Fruit fly (Drosophila melanogaster) whole organism, embryonic: Measurements from ENCODE around the gene CG11307.

Experiments
- Bgb ChIP-seq: fragments of 200-800 bp; sonication (Bioruptor generic); IDR thresholded peaks from 2 replicates; pipeline ENCODE4 v1.3.6; 2022; ENCODE audit warnings: missing biosample characterization, missing genetic modification characterization; ENCODE audit not compliant: partially characterized antibody
- CG10274 ChIP-seq: fragments of 200-800 bp; sonication (Bioruptor generic); optimal IDR thresholded peaks from 3 replicates; lab custom pipeline; 2017; ENCODE audit warnings: missing biosample characterization, mild to moderate bottlenecking, missing genetic modification characterization
- CG10979 ChIP-seq: fragments of 200-800 bp; sonication (Bioruptor generic); optimal IDR thresholded peaks from 2 replicates; lab custom pipeline; 2018; ENCODE audit warnings: missing biosample characterization, mild to moderate bottlenecking, missing genetic modification characterization, moderate library complexity
- CG11398 ChIP-seq: fragments of 200-800 bp; sonication (Bioruptor generic); optimal IDR thresholded peaks from 2 replicates; lab custom pipeline; 2016; ENCODE audit warnings: missing biosample characterization, missing genetic modification characterization
- CG12155 ChIP-seq: fragments of 200-800 bp; sonication (Bioruptor generic); optimal IDR thresholded peaks from 3 replicates; lab custom pipeline; 2016; ENCODE audit warnings: missing biosample characterization, missing genetic modification characterization
- CG14710 ChIP-seq: fragments of 200-800 bp; sonication (Bioruptor generic); optimal IDR thresholded peaks from 3 replicates; lab custom pipeline; 2019; ENCODE audit warnings: missing biosample characterization, mild to moderate bottlenecking, missing genetic modification characterization, moderate library complexity
- CG15011 ChIP-seq: fragments of 200-800 bp; sonication (Bioruptor generic); optimal IDR thresholded peaks from 3 replicates; lab custom pipeline; 2018; ENCODE audit warnings: missing biosample characterization, mild to moderate bottlenecking, missing genetic modification characterization
- CG1603 ChIP-seq: fragments of 200-800 bp; sonication (Bioruptor generic); optimal IDR thresholded peaks from 2 replicates; lab custom pipeline; 2019; ENCODE audit warnings: missing biosample characterization, mild to moderate bottlenecking, missing genetic modification characterization, moderate library complexity
- CG1647 ChIP-seq: fragments of 200-800 bp; sonication (Bioruptor generic); optimal IDR thresholded peaks from 3 replicates; lab custom pipeline; 2016; ENCODE audit warnings: missing biosample characterization, missing genetic modification characterization
- CG18476 ChIP-seq: fragments of 200-800 bp; sonication (Bioruptor generic); optimal IDR thresholded peaks from 2 replicates; lab custom pipeline; 2016; ENCODE audit warnings: missing biosample characterization, mild to moderate bottlenecking, missing genetic modification characterization
- CG4424 ChIP-seq: fragments of 200-800 bp; sonication (Bioruptor generic); optimal IDR thresholded peaks from 3 replicates; lab custom pipeline; 2016; ENCODE audit warnings: missing biosample characterization, missing genetic modification characterization
- CG7786 ChIP-seq: fragments of 200-800 bp; sonication (Bioruptor generic); optimal IDR thresholded peaks from 2 replicates; lab custom pipeline; 2016; ENCODE audit warnings: missing biosample characterization, missing genetic modification characterization
- CG7839 ChIP-seq: fragments of 200-800 bp; sonication (Bioruptor generic); optimal IDR thresholded peaks from 3 replicates; lab custom pipeline; 2018; ENCODE audit warnings: missing biosample characterization, mild to moderate bottlenecking, missing genetic modification characterization, moderate library complexity
- CG7963 ChIP-seq: fragments of 200-800 bp; sonication (Bioruptor generic); IDR thresholded peaks from 3 replicates; pipeline ENCODE4 v1.3.6; 2022; ENCODE audit warnings: missing biosample characterization, missing genetic modification characterization; ENCODE audit not compliant: partially characterized antibody
- CG8924 ChIP-seq: fragments of 200-800 bp; optimal IDR thresholded peaks from 3 replicates; lab custom pipeline; 2019; ENCODE audit warnings: missing biosample characterization, mild to moderate bottlenecking, missing genetic modification characterization, moderate library complexity
- CG9609 ChIP-seq: fragments of 200-800 bp; sonication (Bioruptor generic); optimal IDR thresholded peaks from 3 replicates; lab custom pipeline; 2016; ENCODE audit warnings: missing biosample characterization, missing genetic modification characterization
- CG9817 ChIP-seq: fragments of 200-800 bp; sonication (Bioruptor generic); optimal IDR thresholded peaks from 2 replicates; lab custom pipeline; 2018; ENCODE audit warnings: missing biosample characterization, mild to moderate bottlenecking, missing genetic modification characterization, moderate library complexity
- CG9876 ChIP-seq: fragments of 200-800 bp; sonication (Bioruptor generic); optimal IDR thresholded peaks from 2 replicates; lab custom pipeline; 2016; ENCODE audit warnings: missing biosample characterization, missing genetic modification characterization
- Doc2 ChIP-seq: fragments of 200-800 bp; sonication (Bioruptor generic); IDR thresholded peaks from 2 replicates; pipeline ENCODE4 v1.3.6; 2022; ENCODE audit warnings: missing biosample characterization, missing genetic modification characterization
- Dp ChIP-seq: fragments of 200-800 bp; sonication (Bioruptor generic); optimal IDR thresholded peaks from 2 replicates; lab custom pipeline; 2018; ENCODE audit warnings: missing biosample characterization, mild to moderate bottlenecking, missing genetic modification characterization, moderate library complexity
- Ets65A ChIP-seq: fragments of 200-800 bp; sonication (Bioruptor generic); peaks from one replicate; lab custom pipeline; 2016; ENCODE audit warnings: missing biosample characterization, missing genetic modification characterization
- Hmx ChIP-seq: fragments of 200-800 bp; sonication (Bioruptor generic); optimal IDR thresholded peaks from 2 replicates; lab custom pipeline; 2016; ENCODE audit warnings: missing biosample characterization, missing genetic modification characterization
- Hsf ChIP-seq: fragments of 200-800 bp; sonication (Bioruptor generic); optimal IDR thresholded peaks from 3 replicates; lab custom pipeline; 2016; ENCODE audit warnings: missing biosample characterization, missing genetic modification characterization
- Lhr ChIP-seq: fragments of 200-800 bp; sonication (Bioruptor generic); optimal IDR thresholded peaks from 3 replicates; lab custom pipeline; 2017; ENCODE audit warnings: mild to moderate bottlenecking, missing biosample characterization, missing genetic modification reagents, missing genetic modification characterization
- MESR4 ChIP-seq: fragments of 200-800 bp; sonication (Bioruptor generic); optimal IDR thresholded peaks from 2 replicates; lab custom pipeline; 2018; ENCODE audit warnings: missing biosample characterization, mild to moderate bottlenecking, missing genetic modification characterization, moderate library complexity
- Mad ChIP-seq: fragments of 200-800 bp; sonication (Bioruptor generic); optimal IDR thresholded peaks from 2 replicates; lab custom pipeline; 2016; ENCODE audit warnings: missing biosample characterization, missing genetic modification characterization
- Med ChIP-seq: fragments of 200-800 bp; sonication (Bioruptor generic); peaks from one replicate; lab custom pipeline; 2016; ENCODE audit warnings: missing biosample characterization, missing genetic modification characterization, mild to moderate bottlenecking, inconsistent platforms, moderate library complexity
- Mes4 ChIP-seq: fragments of 200-800 bp; sonication (Bioruptor generic); optimal IDR thresholded peaks from 2 replicates; lab custom pipeline; 2016; ENCODE audit warnings: missing biosample characterization, missing genetic modification characterization
- Pdp1 ChIP-seq, 2 experiments: fragments of 200-800 bp; sonication (Bioruptor generic); optimal IDR thresholded peaks; 3 replicates each; lab custom pipeline; 2016; ENCODE audit warnings: missing biosample characterization in 2 of 2, missing genetic modification characterization in 2 of 2, mild to moderate bottlenecking in 1 of 2, moderate library complexity in 1 of 2
- Sin3A ChIP-seq: fragments of >200 bp; optimal IDR thresholded peaks from 2 replicates; lab custom pipeline; 2018
- ato ChIP-seq: fragments of 200-800 bp; sonication (Bioruptor generic); IDR thresholded peaks from 2 replicates; pipeline ENCODE4 v1.3.6; 2022; ENCODE audit warnings: missing biosample characterization, missing genetic modification characterization; ENCODE audit not compliant: partially characterized antibody
- crp ChIP-seq, 2 experiments: fragments of 200-800 bp; sonication (Bioruptor generic); optimal IDR thresholded peaks; 2 replicates in 1 of 2; 3 replicates in 1 of 2; lab custom pipeline; 2017; ENCODE audit warnings: missing biosample characterization in 2 of 2, missing genetic modification characterization in 2 of 2, mild to moderate bottlenecking in 1 of 2, moderate library complexity in 1 of 2
- dati ChIP-seq: fragments of 200-800 bp; sonication (Bioruptor generic); IDR thresholded peaks from 2 replicates; pipeline ENCODE4 v1.3.6; 2022; ENCODE audit warnings: missing biosample characterization, missing genetic modification characterization
- eve ChIP-seq, 2 experiments: fragments of >200 bp; optimal IDR thresholded peaks; 2 replicates each; lab custom pipeline; 2017; ENCODE audit warnings: missing biosample characterization in 2 of 2, missing genetic modification characterization in 2 of 2
- fd64A ChIP-seq: fragments of 200-800 bp; sonication (Bioruptor generic); optimal IDR thresholded peaks from 3 replicates; lab custom pipeline; 2018; ENCODE audit warnings: missing biosample characterization, mild to moderate bottlenecking, missing genetic modification characterization
- gem ChIP-seq: fragments of 200-800 bp; sonication (Bioruptor generic); optimal IDR thresholded peaks from 2 replicates; lab custom pipeline; 2019; ENCODE audit warnings: missing biosample characterization, mild to moderate bottlenecking, missing genetic modification characterization, moderate library complexity
- grau ChIP-seq: fragments of 200-800 bp; optimal IDR thresholded peaks from 3 replicates; lab custom pipeline; 2019; ENCODE audit warnings: missing biosample characterization, mild to moderate bottlenecking, missing genetic modification characterization, moderate library complexity
- gro ChIP-seq: fragments of 200-800 bp; sonication (Bioruptor generic); optimal IDR thresholded peaks from 2 replicates; lab custom pipeline; 2016; ENCODE audit warnings: missing biosample characterization, missing genetic modification characterization
- gsb ChIP-seq: fragments of 200-800 bp; sonication (Bioruptor generic); IDR thresholded peaks from 2 replicates; pipeline ENCODE4 v1.3.6; 2022; ENCODE audit warnings: missing biosample characterization, missing genetic modification characterization
- gsb-n ChIP-seq: fragments of 200-800 bp; sonication (Bioruptor generic); optimal IDR thresholded peaks from 3 replicates; lab custom pipeline; 2018; ENCODE audit warnings: missing biosample characterization, mild to moderate bottlenecking, missing genetic modification characterization
- sens ChIP-seq: fragments of 200-800 bp; sonication (Bioruptor generic); peaks from one replicate; lab custom pipeline; 2016; ENCODE audit warnings: missing biosample characterization, missing genetic modification characterization
- sna ChIP-seq: fragments of 200-800 bp; sonication (Bioruptor generic); IDR thresholded peaks from 2 replicates; pipeline ENCODE4 v1.3.6; 2022; ENCODE audit warnings: missing biosample characterization, missing genetic modification characterization; ENCODE audit not compliant: partially characterized antibody
- tgo ChIP-seq: fragments of 200-800 bp; sonication (Bioruptor generic); IDR thresholded peaks from 3 replicates; pipeline ENCODE4 v1.3.6; 2022; ENCODE audit warnings: missing biosample characterization, missing genetic modification characterization
- ttk ChIP-seq: fragments of 200-800 bp; sonication (Bioruptor generic); IDR thresholded peaks from 2 replicates; pipeline ENCODE4 v2.1.2; 2022; ENCODE audit warnings: missing biosample characterization, missing genetic modification characterization
- wdn ChIP-seq: fragments of 200-800 bp; sonication (Bioruptor generic); IDR thresholded peaks from 2 replicates; pipeline ENCODE4 v1.3.6; 2022; ENCODE audit warnings: missing biosample characterization, missing genetic modification characterization
- wek ChIP-seq: fragments of 200-800 bp; sonication (Bioruptor generic); optimal IDR thresholded peaks from 3 replicates; lab custom pipeline; 2018; ENCODE audit warnings: missing biosample characterization, mild to moderate bottlenecking, missing genetic modification characterization, moderate library complexity
- zfh1 ChIP-seq: fragments of 200-800 bp; sonication (Bioruptor generic); IDR thresholded peaks from 3 replicates; pipeline ENCODE4 v1.3.6; 2022; ENCODE audit warnings: missing biosample characterization, missing genetic modification characterization

The CG11307 gene

DNA sequence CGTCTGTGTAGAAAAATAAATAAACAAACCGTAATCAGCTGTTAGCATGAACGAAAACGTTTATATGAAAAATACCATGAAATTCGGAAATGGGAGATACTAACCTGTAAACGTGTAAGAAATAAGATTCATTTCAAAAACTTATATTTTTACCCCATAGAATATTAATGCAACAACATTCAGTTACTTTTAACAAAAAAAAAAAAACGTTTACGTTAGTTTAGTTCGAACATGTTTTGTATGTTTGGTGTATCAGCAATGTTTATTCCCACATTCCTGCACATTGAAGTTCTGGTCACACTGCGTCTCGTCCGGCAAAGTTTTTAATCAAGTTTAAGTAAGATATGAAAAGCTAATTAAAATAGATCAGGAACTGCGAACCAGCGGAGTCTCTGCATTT, at the start of gene CG11307, which contains the start of gene S1P (continued):
- TF ChIP-seq crp (GFP tag; optimal IDR thresholded peaks at IDR 0.05; lab: Kevin White, UChicago) (peak; percentile 15 to 88), eve (GFP tag; optimal IDR thresholded peaks at IDR 0.05; lab: Kevin White, UChicago) (no peak), Mes4 (GFP tag; lab: Kevin White, UChicago) (no peak), Dp (peak; percentile 35), CG1647 (GFP tag; lab: Kevin White, UChicago) (no peak), CG15011 (no peak), Lhr (GFP tag; lab: Kevin White, UChicago) (peak; percentile 31), gem (tag; lab: Kevin White, UChicago) (no peak)

DNA sequence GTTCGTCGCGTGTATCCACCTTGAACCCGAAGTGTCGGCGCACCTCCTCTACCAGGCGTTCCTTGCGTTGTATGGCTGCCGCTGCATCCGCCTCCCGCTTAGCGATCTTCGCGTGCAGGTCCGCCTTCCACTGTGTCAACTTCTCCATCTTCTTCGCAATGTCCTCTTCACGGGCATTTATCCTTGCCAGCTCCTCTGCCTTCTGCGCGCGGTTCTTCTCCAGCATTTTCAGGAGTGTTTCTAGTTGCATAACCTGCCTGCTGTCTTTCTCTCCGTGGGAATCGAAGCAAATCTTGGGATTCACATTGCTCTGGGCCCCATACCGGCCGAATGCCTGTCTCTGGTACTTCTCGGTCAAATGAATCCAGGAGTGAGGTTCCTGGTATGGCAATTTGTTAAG, 49.2 kb upstream of the CG11307 start:
- TF ChIP-seq Ets65A (GFP tag; lab: Kevin White, UChicago): peak; percentile 85
- TF ChIP-seq wdn (GFP tag; lab: Robert Waterston, UW): no peak
- TF ChIP-seq sens (GFP tag; lab: Kevin White, UChicago): peak; percentile 44
- peak in 1 of 2 experiments; percentile 92 for TF ChIP-seq Pdp1 (GFP tag; optimal IDR thresholded peaks at IDR 0.05; lab: Kevin White, UChicago)
- TF ChIP-seq MESR4: no peak
- TF ChIP-seq Mad: no peak
- peak; percentile 65 for TF ChIP-seq Med (GFP tag; lab: Kevin White, UChicago)
- TF ChIP-seq, all 482 proteins: peak for 4

DNA sequence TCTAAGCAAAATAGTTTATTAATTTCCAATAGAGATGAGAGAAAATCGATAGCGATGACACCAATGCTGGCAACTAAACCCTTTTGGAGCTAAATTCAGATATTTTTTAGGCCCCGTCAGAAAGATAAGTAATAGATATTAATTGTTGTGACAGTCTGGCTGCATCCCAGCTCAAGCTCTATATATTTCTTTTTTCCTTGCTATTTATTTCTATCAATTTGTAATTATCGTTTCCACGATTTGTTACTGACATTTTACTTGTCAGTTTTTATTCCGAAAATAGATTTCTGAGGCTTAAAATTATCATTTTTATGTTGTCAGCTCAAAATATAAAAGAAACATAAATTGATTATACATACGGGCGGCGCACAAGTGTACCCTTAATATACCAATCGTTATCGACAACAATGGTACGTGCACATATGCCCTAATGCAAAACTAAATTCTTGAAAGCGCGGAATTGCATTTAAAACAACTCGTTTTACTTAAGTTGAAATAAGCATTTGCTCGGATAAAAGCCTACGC, 48.5 kb upstream of the CG11307 start, which contains the start of the genes CRIF and SMC5:
TSS of gene CRIF (minus strand) at position 51 of the 525 bp plus-strand sequence.
TSS of gene SMC5 (plus strand) at position 329 of the 525 bp plus-strand sequence.
- TF ChIP-seq CG8924 (no peak), CG11398 (GFP tag; lab: Kevin White, UChicago) (no peak), CG10274 (GFP tag; lab: Kevin White, UChicago) (no peak), dati (GFP tag; lab: Robert Waterston, UW) (no peak), Hsf (GFP tag; lab: Kevin White, UChicago) (peak; percentile 80), Doc2 (GFP tag; lab: Robert Waterston, UW) (no peak), CG12155 (peak; percentile 70), gsb-n (tag; lab: Kevin White, UChicago) (no peak), ttk (GFP tag; lab: Robert Waterston, UW) (0 out of 2 replicates have a peak, but pooled peaks have one; percentile 42), Hmx (GFP tag; lab: Kevin White, UChicago) (peak; percentile 46), CG7786 (GFP tag; lab: Kevin White, UChicago) (peak; percentile 52), CG9609 (GFP tag; lab: Kevin White, UChicago) (peak; percentile 69), CG9876 (peak; percentile 48), gsb (no peak), ato (GFP tag; lab: Robert Waterston, UW) (no peak), Sin3A (lab: Kevin White, UChicago) (peak; percentile 35), zfh1 (GFP tag; lab: Robert Waterston, UW) (peak; percentile 52; the same call in 1 of the 3 replicates), CG9817 (tag; lab: Kevin White, UChicago) (peak; percentile 70), CG1603 (peak; percentile 13), MESR4 (no peak), grau (peak; percentile 78), Bgb (no peak), CG15011 (no peak), CG18476 (GFP tag; lab: Kevin White, UChicago) (peak; percentile 56), wek (GFP tag; lab: Kevin White, UChicago) (peak; percentile 94), fd64A (GFP tag; lab: Kevin White, UChicago) (no peak), Pdp1 (GFP tag; optimal IDR thresholded peaks at IDR 0.05; lab: Kevin White, UChicago) (peak in 1 of 2 experiments; percentile 75), CG7839 (tag; lab: Kevin White, UChicago) (no peak), gro (GFP tag; lab: Kevin White, UChicago) (peak; percentile 56), CG14710 (tag; lab: Kevin White, UChicago) (peak; percentile 78), CG4424 (GFP tag; lab: Kevin White, UChicago) (peak; percentile 68), CG7963 (GFP tag; lab: Robert Waterston, UW) (no peak), tgo (GFP tag; lab: Robert Waterston, UW) (peak; percentile 59; the same call in 2 of the 3 replicates), CG10979 (tag; lab: Kevin White, UChicago) (peak; percentile 62), sna (no peak)
